Worm (Caenorhabditis elegans): Measurements from ENCODE around the gene C32D5.10.

ce11 chrII:6331222-6331830, 20.5 kb downstream of the C32D5.10 start, which contains the start of gene set-4:
- TF ChIP-seq ama-1 (optimal IDR thresholded peaks at IDR 0.05) (no peak), nhr-11 (tag; optimal IDR thresholded peaks at IDR 0.05) (no peak), K09A11.1 (tag; optimal IDR thresholded peaks at IDR 0.05; ENCODE audit: insufficient read depth) (no peak), hlh-6 (tag; optimal IDR thresholded peaks at IDR 0.05) (no peak), T23F11.4 (GFP tag; optimal IDR thresholded peaks at IDR 0.05) (no peak), ets-4 (tag; optimal IDR thresholded peaks at IDR 0.05) (peak; percentile 10), ceh-22 (tag; optimal IDR thresholded peaks at IDR 0.05) (no peak), pax-1 (tag; optimal IDR thresholded peaks at IDR 0.05) (no peak)

Measured in whole organism, late embryonic.